Worm (Caenorhabditis elegans) whole organism, young adult: ENCODE measurements around the gene C14H10.2.

Experiments used
- B0035.1 ChIP-seq: sonication (generic microtip); optimal IDR thresholded peaks from 2 replicates; lab custom pipeline; 2016; ENCODE audit warnings: missing genetic modification characterization, mild to moderate bottlenecking, missing compliant biosample characterization, missing genotype, missing genetic modification reagents
- B0261.1 ChIP-seq: sonication (generic microtip); optimal IDR thresholded peaks from 2 replicates; lab custom pipeline; 2016; ENCODE audit warnings: mild to moderate bottlenecking, missing genetic modification characterization, moderate library complexity, missing compliant biosample characterization
- D2030.7 ChIP-seq: fragments of 200-800 bp; sonication (Bioruptor generic); IDR thresholded peaks from 2 replicates; pipeline ENCODE4 v1.3.6; 2022; ENCODE audit warnings: missing genetic modification reagents, missing genetic modification characterization, missing compliant biosample characterization
- F22D6.2 ChIP-seq: sonication (generic microtip); optimal IDR thresholded peaks from 2 replicates; lab custom pipeline; 2016; ENCODE audit warnings: mild to moderate bottlenecking, missing genetic modification characterization, missing compliant biosample characterization
- F55B11.4 ChIP-seq: sonication (generic microtip); optimal IDR thresholded peaks from 2 replicates; lab custom pipeline; 2016; ENCODE audit warnings: missing compliant biosample characterization, missing genetic modification characterization, borderline replicate concordance; ENCODE audit not compliant: insufficient read depth
- F57C9.4 ChIP-seq: sonication (generic microtip); optimal IDR thresholded peaks from 2 replicates; lab custom pipeline; 2017; ENCODE audit warnings: mild to moderate bottlenecking, missing genetic modification characterization, missing compliant biosample characterization
- T07F8.4 ChIP-seq: sonication (generic microtip); optimal IDR thresholded peaks from 2 replicates; lab custom pipeline; 2016; ENCODE audit warnings: mild to moderate bottlenecking, missing genetic modification characterization, moderate library complexity, missing compliant biosample characterization
- Y67H2A.10 ChIP-seq: fragments of 200-800 bp; sonication (Bioruptor generic); conservative IDR thresholded peaks from 2 replicates; pipeline ENCODE4 v1.3.6; 2022; ENCODE audit warnings: missing genetic modification reagents, missing genetic modification characterization, missing compliant biosample characterization
- ZK185.1 ChIP-seq: sonication (generic microtip); optimal IDR thresholded peaks from 2 replicates; lab custom pipeline; 2016; ENCODE audit warnings: mild to moderate bottlenecking, missing genetic modification characterization, missing compliant biosample characterization; ENCODE audit not compliant: poor library complexity, severe bottlenecking
- atf-7 ChIP-seq: sonication (generic microtip); optimal IDR thresholded peaks from 2 replicates; lab custom pipeline; 2017; ENCODE audit warnings: mild to moderate bottlenecking, missing genetic modification characterization, missing compliant biosample characterization
- athp-1 ChIP-seq: sonication (generic microtip); optimal IDR thresholded peaks from 2 replicates; lab custom pipeline; 2017; ENCODE audit warnings: mild to moderate bottlenecking, missing genetic modification characterization, missing compliant biosample characterization
- cebp-1 ChIP-seq, 2 experiments: fragments of 200-800 bp in 1 of 2; sonication (Bioruptor generic) in 1 of 2; sonication (generic microtip) in 1 of 2; IDR thresholded peaks in 1 of 2; optimal IDR thresholded peaks in 1 of 2; 2 replicates each; pipeline versions ENCODE4 v1.3.6 to Lab custom; 2017 to 2022; ENCODE audit warnings: missing compliant biosample characterization in 2 of 2, missing genetic modification characterization in 2 of 2, mild to moderate bottlenecking in 1 of 2, missing genetic modification reagents in 1 of 2, moderate library complexity in 1 of 2
- cebp-2 ChIP-seq: fragments of 200-800 bp; sonication (Bioruptor generic); IDR thresholded peaks from 2 replicates; pipeline ENCODE4 v1.3.6; 2022; ENCODE audit warnings: missing genetic modification characterization, missing compliant biosample characterization
- ceh-100 ChIP-seq: fragments of 200-800 bp; sonication (Bioruptor generic); IDR thresholded peaks from 2 replicates; pipeline ENCODE4 v1.3.6; 2022; ENCODE audit warnings: missing genetic modification reagents, missing genetic modification characterization, missing compliant biosample characterization
- ceh-58 ChIP-seq: fragments of 200-800 bp; sonication (Bioruptor generic); IDR thresholded peaks from 2 replicates; pipeline ENCODE4 v1.3.6; 2022; ENCODE audit warnings: missing genetic modification characterization, missing compliant biosample characterization
- ceh-79 ChIP-seq: sonication (generic microtip); optimal IDR thresholded peaks from 2 replicates; lab custom pipeline; 2017; ENCODE audit warnings: mild to moderate bottlenecking, missing genetic modification characterization, missing compliant biosample characterization
- egl-18 ChIP-seq: fragments of 200-800 bp; sonication (Bioruptor generic); IDR thresholded peaks from 2 replicates; pipeline ENCODE4 v1.3.6; 2022; ENCODE audit warnings: missing genetic modification reagents, missing genetic modification characterization, missing compliant biosample characterization
- egl-44 ChIP-seq: fragments of 200-800 bp; sonication (Bioruptor generic); IDR thresholded peaks from 2 replicates; pipeline ENCODE4 v1.3.6; 2022; ENCODE audit warnings: missing genetic modification reagents, missing genetic modification characterization, missing compliant biosample characterization
- ets-4 ChIP-seq: fragments of 200-800 bp; sonication (Bioruptor generic); optimal IDR thresholded peaks from 2 replicates; lab custom pipeline; 2018; ENCODE audit warnings: mild to moderate bottlenecking, missing genetic modification characterization, missing compliant biosample characterization
- fkh-3 ChIP-seq: sonication (generic microtip); optimal IDR thresholded peaks from 2 replicates; lab custom pipeline; 2016; ENCODE audit warnings: mild to moderate bottlenecking, missing genetic modification characterization, missing compliant biosample characterization
- gei-17 ChIP-seq: fragments of 200-800 bp; sonication (Bioruptor generic); optimal IDR thresholded peaks from 2 replicates; lab custom pipeline; 2018; ENCODE audit warnings: mild to moderate bottlenecking, missing genetic modification characterization, missing compliant biosample characterization
- hmg-1.2 ChIP-seq: fragments of 200-800 bp; sonication (Bioruptor generic); IDR thresholded peaks from 2 replicates; pipeline ENCODE4 v1.3.6; 2022; ENCODE audit warnings: missing genetic modification reagents, missing genetic modification characterization, missing compliant biosample characterization
- lin-26 ChIP-seq: fragments of 200-800 bp; sonication (Bioruptor generic); IDR thresholded peaks from 2 replicates; pipeline ENCODE4 v1.3.6; 2022; ENCODE audit warnings: missing genetic modification reagents, missing genetic modification characterization, missing compliant biosample characterization
- lin-35 ChIP-seq, 3 experiments: fragments of 150-350 bp in 2 of 3; sonication (generic microtip) in 1 of 3; optimal IDR thresholded peaks; 2 replicates each; lab custom pipeline; 2014 to 2018; ENCODE audit warnings: missing biosample characterization in 3 of 3, missing genetic modification characterization in 3 of 3, missing genetic modification reagents in 3 of 3
- lin-54 ChIP-seq: fragments of 200-800 bp; sonication (Bioruptor generic); optimal IDR thresholded peaks from 2 replicates; lab custom pipeline; 2018; ENCODE audit warnings: mild to moderate bottlenecking, missing genetic modification characterization, missing compliant biosample characterization
- madf-3 ChIP-seq: fragments of 200-800 bp; sonication (Bioruptor generic); IDR thresholded peaks from 2 replicates; pipeline ENCODE4 v1.3.6; 2022; ENCODE audit warnings: missing genetic modification reagents, missing genetic modification characterization, missing compliant biosample characterization
- mcd-1 ChIP-seq: fragments of 200-800 bp; sonication (Bioruptor generic); IDR thresholded peaks from 2 replicates; pipeline ENCODE4 v1.3.6; 2022; ENCODE audit warnings: missing genetic modification reagents, missing genetic modification characterization, missing compliant biosample characterization
- mes-4 ChIP-seq: sonication (generic microtip); optimal IDR thresholded peaks from 2 replicates; lab custom pipeline; 2016; ENCODE audit warnings: missing genotype, missing genetic modification characterization, missing compliant biosample characterization
- nfyb-1 ChIP-seq: fragments of 200-800 bp; sonication (Bioruptor generic); IDR thresholded peaks from 2 replicates; pipeline ENCODE4 v1.3.6; 2022; ENCODE audit warnings: missing genetic modification reagents, missing genetic modification characterization, missing compliant biosample characterization
- nhr-120 ChIP-seq: fragments of 200-800 bp; sonication (Bioruptor generic); IDR thresholded peaks from 2 replicates; pipeline ENCODE4 v1.3.6; 2022; ENCODE audit warnings: missing genetic modification characterization, missing compliant biosample characterization
- nhr-80 ChIP-seq: sonication (generic microtip); optimal IDR thresholded peaks from 2 replicates; lab custom pipeline; 2016; ENCODE audit warnings: missing genetic modification characterization, missing compliant biosample characterization
- rcor-1 ChIP-seq: fragments of 200-800 bp; sonication (Bioruptor generic); IDR thresholded peaks from 2 replicates; pipeline ENCODE4 v1.3.6; 2022; ENCODE audit warnings: missing genetic modification reagents, missing genetic modification characterization, missing compliant biosample characterization
- rpc-1 ChIP-seq, 2 experiments: fragments of 150-350 bp in 1 of 2; sonication (generic microtip) in 1 of 2; optimal IDR thresholded peaks; 2 replicates each; lab custom pipeline; 2014 to 2018; ENCODE audit warnings: missing biosample characterization in 1 of 2, missing genetic modification characterization in 1 of 2, missing genetic modification reagents in 1 of 2, missing genotype in 1 of 2
- sea-2 ChIP-seq: fragments of 200-800 bp; sonication (Bioruptor generic); IDR thresholded peaks from 2 replicates; pipeline ENCODE4 v1.3.6; 2022; ENCODE audit warnings: missing genetic modification characterization, missing compliant biosample characterization
- snpc-3.4 ChIP-seq: sonication (generic microtip); optimal IDR thresholded peaks from 2 replicates; lab custom pipeline; 2017; ENCODE audit warnings: missing genetic modification characterization, mild to moderate bottlenecking, missing compliant biosample characterization, antibody characterized with exemption, moderate library complexity, missing genotype, missing genetic modification reagents
- snpc-4 ChIP-seq, 5 experiments: fragments of 150-350 bp in 1 of 5; sonication (generic microtip) in 4 of 5; optimal IDR thresholded peaks; 2 replicates each; lab custom pipeline; 2014 to 2018; ENCODE audit warnings: missing genetic modification characterization in 5 of 5, missing biosample characterization in 3 of 5, antibody characterized with exemption in 2 of 5, mild to moderate bottlenecking in 2 of 5, missing compliant biosample characterization in 2 of 5, missing genotype in 2 of 5, moderate library complexity in 2 of 5, missing genetic modification reagents in 1 of 5
- tbp1 ChIP-seq: fragments of 200-800 bp; sonication (Bioruptor generic); optimal IDR thresholded peaks from 2 replicates; lab custom pipeline; 2018; ENCODE audit warnings: mild to moderate bottlenecking, missing genetic modification characterization, missing compliant biosample characterization
- ztf-25 ChIP-seq: fragments of 200-800 bp; sonication (Bioruptor generic); IDR thresholded peaks from 2 replicates; pipeline ENCODE4 v1.3.6; 2022; ENCODE audit warnings: missing genetic modification reagents, missing genetic modification characterization, missing compliant biosample characterization

Gene C14H10.2

ce11 chrX:10252781-10253180 is at the start of gene C14H10.2:
TSS of gene C14H10.2 (minus strand) at chrX:10252881.
- no peak for TF ChIP-seq lin-26 (GFP tag; lab: Robert Waterston, UW)
- TF ChIP-seq athp-1 (tag; lab: Kevin White, UChicago), result no peak

ce11 chrX:10302430-10302829 is 49.7 kb upstream of the C14H10.2 start, which contains the start of gene fip-5:
TSS of gene fip-5 (plus strand) at chrX:10302741.
- TF ChIP-seq ceh-79 (tag; lab: Kevin White, UChicago) (no peak), ZK185.1 (tag; lab: Kevin White, UChicago) (no peak), B0035.1 (no peak), mes-4 (tag; lab: Kevin White, UChicago) (no peak), sea-2 (no peak), fkh-3 (no peak), egl-18 (GFP tag; lab: Robert Waterston, UW) (no peak), cebp-1 (GFP tag; IDR thresholded peaks at IDR 0.05; lab: Robert Waterston, UW) (no peak), cebp-1 (tag; optimal IDR thresholded peaks at IDR 0.05; lab: Kevin White, UChicago) (no peak), ceh-58 (GFP tag; lab: Robert Waterston, UW) (no peak), snpc-3.4 (tag; lab: Kevin White, UChicago) (no peak), ztf-25 (GFP tag; lab: Robert Waterston, UW) (no peak), hmg-1.2 (GFP tag; lab: Robert Waterston, UW) (no peak), nhr-80 (no peak), nfyb-1 (GFP tag; lab: Robert Waterston, UW) (no peak)

- TF ChIP-seq F22D6.2 (tag; lab: Kevin White, UChicago), result no peak
- TF ChIP-seq snpc-4 (GFP tag; optimal IDR thresholded peaks at IDR 0.05; lab: Kevin White, UChicago), result no peak
- no peak for TF ChIP-seq snpc-4 (tag; optimal IDR thresholded peaks at IDR 0.05; lab: Kevin White, UChicago)
- no peak for TF ChIP-seq F57C9.4 (tag; lab: Kevin White, UChicago)
- no peak for TF ChIP-seq D2030.7
- TF ChIP-seq T07F8.4 (tag; lab: Kevin White, UChicago), result no peak
- TF ChIP-seq Y67H2A.10 (GFP tag; lab: Robert Waterston, UW), result no peak
- no peak for TF ChIP-seq ets-4
- TF ChIP-seq lin-35 (GFP tag; optimal IDR thresholded peaks at IDR 0.05; lab: Kevin White, UChicago), result no peak
- no peak for TF ChIP-seq madf-3
- no peak for TF ChIP-seq gei-17
- TF ChIP-seq F55B11.4 (tag; lab: Kevin White, UChicago), result no peak
- no peak for TF ChIP-seq atf-7 (tag; lab: Kevin White, UChicago)
- no peak for TF ChIP-seq lin-54 (GFP tag; lab: Kevin White, UChicago)
- TF ChIP-seq, all 124 proteins: peak for 0
Measured at ce11 chrX:10301920-10302319, 49.2 kb upstream of the C14H10.2 start.

ce11 chrX:10298932-10299331 is 46.3 kb upstream of the C14H10.2 start:
- TF ChIP-seq nhr-120 (GFP tag; lab: Robert Waterston, UW) (0 out of 2 replicates have a peak, but pooled peaks have one; percentile 58), cebp-2 (GFP tag; lab: Robert Waterston, UW) (0 out of 2 replicates have a peak, but pooled peaks have one; percentile 62), lin-26 (GFP tag; lab: Robert Waterston, UW) (peak; percentile 88), rpc-1 (optimal IDR thresholded peaks at IDR 0.05; lab: Kevin White, UChicago) (peak; percentile 35), rpc-1 (tag; optimal IDR thresholded peaks at IDR 0.05; lab: Kevin White, UChicago) (peak; percentile 62), ztf-25 (GFP tag; lab: Robert Waterston, UW) (peak; percentile 57; the same call in 1 of the 2 replicates), rcor-1 (GFP tag; lab: Robert Waterston, UW) (peak; percentile 61), ceh-100 (GFP tag; lab: Robert Waterston, UW) (peak; percentile 31; the same call in 1 of the 2 replicates), tbp1 (GFP tag; lab: Kevin White, UChicago) (peak; percentile 85), B0261.1 (tag; lab: Kevin White, UChicago) (peak; percentile 58), egl-44 (0 out of 2 replicates have a peak, but pooled peaks have one; percentile 4), mcd-1 (GFP tag; lab: Robert Waterston, UW) (0 out of 2 replicates have a peak, but pooled peaks have one; percentile 14)
